Worm (Caenorhabditis elegans) whole organism, late embryonic: Measurements from ENCODE around the gene col-42.
A peak's percentile ranks its signal among the peaks of the same experiment; 100 is the strongest.

Source experiments
- F13H6.1 ChIP-seq: sonication (generic microtip); optimal IDR thresholded peaks from 2 replicates; lab custom pipeline; 2016; ENCODE audit warnings: missing genetic modification characterization, missing compliant biosample characterization
- K02D7.2 ChIP-seq: sonication (generic microtip); optimal IDR thresholded peaks from 2 replicates; lab custom pipeline; 2017; ENCODE audit warnings: mild to moderate bottlenecking, missing genetic modification characterization, missing compliant biosample characterization
- K09A11.1 ChIP-seq: sonication (generic microtip); optimal IDR thresholded peaks from 2 replicates; lab custom pipeline; 2017; ENCODE audit warnings: antibody characterized with exemption, mild to moderate bottlenecking, missing genetic modification characterization, missing compliant biosample characterization; ENCODE audit not compliant: insufficient read depth
- T23F11.4 ChIP-seq: fragments of 200-800 bp; sonication (Bioruptor generic); optimal IDR thresholded peaks from 2 replicates; lab custom pipeline; 2018; ENCODE audit warnings: mild to moderate bottlenecking, missing genetic modification characterization, missing compliant biosample characterization
- Y22D7AL.16 ChIP-seq: sonication (generic microtip); optimal IDR thresholded peaks from 2 replicates; lab custom pipeline; 2016; ENCODE audit warnings: missing genetic modification characterization, missing compliant biosample characterization
- ama-1 ChIP-seq: fragments of 150-350 bp; optimal IDR thresholded peaks from 2 replicates; lab custom pipeline; 2014
- ceh-18 ChIP-seq: sonication (generic microtip); optimal IDR thresholded peaks from 2 replicates; lab custom pipeline; 2016; ENCODE audit warnings: missing genetic modification characterization, missing compliant biosample characterization
- ceh-2 ChIP-seq: sonication (generic microtip); optimal IDR thresholded peaks from 2 replicates; lab custom pipeline; 2016; ENCODE audit warnings: missing genotype, missing genetic modification characterization, missing compliant biosample characterization
- ceh-22 ChIP-seq: sonication (generic microtip); optimal IDR thresholded peaks from 2 replicates; lab custom pipeline; 2017; ENCODE audit warnings: missing biosample characterization, missing genetic modification characterization
- ceh-24 ChIP-seq: sonication (generic microtip); optimal IDR thresholded peaks from 2 replicates; lab custom pipeline; 2016; ENCODE audit warnings: mild to moderate bottlenecking, missing genetic modification characterization, missing compliant biosample characterization
- ceh-30 ChIP-seq: fragments of 150-350 bp; optimal IDR thresholded peaks from 2 replicates; lab custom pipeline; 2014; ENCODE audit warnings: missing biosample characterization, missing genetic modification characterization
- ceh-48 ChIP-seq: sonication (generic microtip); optimal IDR thresholded peaks from 2 replicates; lab custom pipeline; 2016; ENCODE audit warnings: missing genetic modification characterization, inconsistent platforms, missing compliant biosample characterization
- ceh-9 ChIP-seq: sonication (generic microtip); optimal IDR thresholded peaks from 2 replicates; lab custom pipeline; 2016; ENCODE audit warnings: mild to moderate bottlenecking, missing genetic modification characterization, inconsistent platforms, missing compliant biosample characterization
- che-1 ChIP-seq: sonication (generic microtip); optimal IDR thresholded peaks from 2 replicates; lab custom pipeline; 2016; ENCODE audit warnings: mild to moderate bottlenecking, missing genetic modification characterization, missing compliant biosample characterization
- dmd-4 ChIP-seq: sonication (generic microtip); optimal IDR thresholded peaks from 2 replicates; lab custom pipeline; 2016; ENCODE audit warnings: borderline replicate concordance, missing genetic modification characterization, missing compliant biosample characterization
- dve-1 ChIP-seq: sonication (generic microtip); optimal IDR thresholded peaks from 2 replicates; lab custom pipeline; 2017; ENCODE audit warnings: antibody characterized with exemption, mild to moderate bottlenecking, missing genetic modification characterization, missing compliant biosample characterization
- elt-2 ChIP-seq: sonication (generic microtip); optimal IDR thresholded peaks from 2 replicates; lab custom pipeline; 2016; ENCODE audit warnings: missing genetic modification reagents, missing genetic modification characterization, missing compliant biosample characterization
- elt-4 ChIP-seq: sonication (generic microtip); optimal IDR thresholded peaks from 2 replicates; lab custom pipeline; 2016; ENCODE audit warnings: missing genetic modification characterization, missing compliant biosample characterization
- ets-4 ChIP-seq: sonication (generic microtip); optimal IDR thresholded peaks from 2 replicates; lab custom pipeline; 2016; ENCODE audit warnings: missing genetic modification characterization, missing compliant biosample characterization
- fax-1 ChIP-seq: sonication (generic microtip); optimal IDR thresholded peaks from 2 replicates; lab custom pipeline; 2016; ENCODE audit warnings: missing genotype, missing genetic modification characterization, missing compliant biosample characterization
- fkh-10 ChIP-seq: fragments of 150-350 bp; optimal IDR thresholded peaks from 2 replicates; lab custom pipeline; 2014; ENCODE audit warnings: missing biosample characterization, missing genetic modification reagents, missing genetic modification characterization
- fkh-6 ChIP-seq: sonication (generic microtip); optimal IDR thresholded peaks from 2 replicates; lab custom pipeline; 2016; ENCODE audit warnings: missing genetic modification characterization, missing compliant biosample characterization
- hlh-15 ChIP-seq: sonication (generic microtip); optimal IDR thresholded peaks from 2 replicates; lab custom pipeline; 2016; ENCODE audit warnings: missing genetic modification characterization, missing compliant biosample characterization
- hlh-6 ChIP-seq: sonication (generic microtip); optimal IDR thresholded peaks from 2 replicates; lab custom pipeline; 2016; ENCODE audit warnings: missing genotype, missing genetic modification characterization, missing compliant biosample characterization
- lim-6 ChIP-seq: sonication (generic microtip); optimal IDR thresholded peaks from 2 replicates; lab custom pipeline; 2016; ENCODE audit warnings: missing genetic modification characterization, missing compliant biosample characterization
- lin-11 ChIP-seq: fragments of 200-800 bp; sonication (Bioruptor generic); optimal IDR thresholded peaks from 2 replicates; lab custom pipeline; 2018; ENCODE audit warnings: mild to moderate bottlenecking, missing genetic modification characterization, missing compliant biosample characterization
- mec-3 ChIP-seq: sonication (generic microtip); optimal IDR thresholded peaks from 2 replicates; lab custom pipeline; 2016; ENCODE audit warnings: borderline replicate concordance, missing genetic modification characterization, missing compliant biosample characterization
- nhr-232 ChIP-seq: sonication (generic microtip); optimal IDR thresholded peaks from 2 replicates; lab custom pipeline; 2016; ENCODE audit warnings: missing genetic modification characterization, missing compliant biosample characterization
- npax-4 ChIP-seq: sonication (generic microtip); optimal IDR thresholded peaks from 2 replicates; lab custom pipeline; 2016; ENCODE audit warnings: missing genetic modification characterization, missing compliant biosample characterization
- pag-3 ChIP-seq: sonication (generic microtip); optimal IDR thresholded peaks from 2 replicates; lab custom pipeline; 2016; ENCODE audit warnings: missing compliant biosample characterization, missing genetic modification characterization, borderline replicate concordance
- pat-9 ChIP-seq: fragments of 200-800 bp; sonication (Bioruptor generic); optimal IDR thresholded peaks from 2 replicates; lab custom pipeline; 2018; ENCODE audit warnings: mild to moderate bottlenecking, missing genetic modification characterization, moderate library complexity, missing compliant biosample characterization
- pax-1 ChIP-seq: fragments of 150-350 bp; optimal IDR thresholded peaks from 2 replicates; lab custom pipeline; 2014; ENCODE audit warnings: missing biosample characterization, missing genetic modification characterization
- pha-4 ChIP-seq: fragments of 150-350 bp; optimal IDR thresholded peaks from 2 replicates; lab custom pipeline; 2018; ENCODE audit warnings: missing biosample characterization, missing genetic modification reagents, missing genetic modification characterization
- pqm-1 ChIP-seq: sonication (generic microtip); optimal IDR thresholded peaks from 2 replicates; lab custom pipeline; 2016; ENCODE audit warnings: missing genetic modification characterization, missing compliant biosample characterization
- ref-2 ChIP-seq: sonication (generic microtip); optimal IDR thresholded peaks from 2 replicates; lab custom pipeline; 2016; ENCODE audit warnings: missing genetic modification characterization, missing compliant biosample characterization
- sdc-2 ChIP-seq: sonication (generic microtip); optimal IDR thresholded peaks from 2 replicates; lab custom pipeline; 2016; ENCODE audit warnings: missing genotype, missing genetic modification characterization, missing compliant biosample characterization
- sox-4 ChIP-seq: sonication (generic microtip); optimal IDR thresholded peaks from 2 replicates; lab custom pipeline; 2017; ENCODE audit warnings: mild to moderate bottlenecking, missing genetic modification characterization, inconsistent platforms, missing compliant biosample characterization
- syd-9 ChIP-seq: sonication (generic microtip); optimal IDR thresholded peaks from 2 replicates; lab custom pipeline; 2016; ENCODE audit warnings: mild to moderate bottlenecking, missing genetic modification characterization, moderate library complexity, missing compliant biosample characterization
- tbx-7 ChIP-seq: sonication (generic microtip); optimal IDR thresholded peaks from 2 replicates; lab custom pipeline; 2016; ENCODE audit warnings: missing genotype, missing genetic modification characterization, missing compliant biosample characterization
- ttx-3 ChIP-seq: sonication (generic microtip); optimal IDR thresholded peaks from 2 replicates; lab custom pipeline; 2016; ENCODE audit warnings: missing genetic modification reagents, missing genetic modification characterization, missing compliant biosample characterization
- unc-3 ChIP-seq, 2 experiments: fragments of 200-800 bp in 1 of 2; sonication (Bioruptor generic) in 1 of 2; sonication (generic microtip) in 1 of 2; conservative IDR thresholded peaks in 1 of 2; optimal IDR thresholded peaks in 1 of 2; 2 replicates each; pipeline versions ENCODE4 v1.3.6 to Lab custom; 2016 to 2022; ENCODE audit warnings: missing compliant biosample characterization in 2 of 2, missing genetic modification characterization in 2 of 2, missing genetic modification reagents in 1 of 2
- unc-42 ChIP-seq: sonication (generic microtip); optimal IDR thresholded peaks from 2 replicates; lab custom pipeline; 2016; ENCODE audit warnings: missing genotype, missing genetic modification characterization, missing compliant biosample characterization
- unc-55 ChIP-seq: sonication (generic microtip); optimal IDR thresholded peaks from 2 replicates; lab custom pipeline; 2017; ENCODE audit warnings: missing biosample characterization, missing genetic modification reagents, missing genetic modification characterization
- unc-86 ChIP-seq: sonication (generic microtip); optimal IDR thresholded peaks from 2 replicates; lab custom pipeline; 2016; ENCODE audit warnings: missing genetic modification characterization, missing compliant biosample characterization

Gene col-42

DNA sequence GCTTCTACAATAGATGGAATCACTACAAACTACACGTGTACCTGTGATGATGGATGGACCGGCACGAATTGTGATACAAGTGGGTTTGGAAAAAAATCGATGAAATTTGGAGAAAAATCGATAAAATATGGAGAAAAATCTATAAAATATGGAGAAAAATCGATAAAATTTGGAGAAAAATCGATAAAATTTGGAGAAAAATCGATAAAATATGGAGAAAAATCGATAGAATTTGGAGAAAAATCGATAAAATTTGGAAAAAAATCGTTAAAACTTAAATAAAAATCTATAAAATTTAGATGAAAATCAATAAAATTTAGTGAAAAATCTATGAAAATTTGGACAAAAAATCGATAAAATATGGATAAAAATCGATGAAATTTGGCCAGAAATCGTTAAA lies 6.0 kb downstream of the col-42 start:
- TF ChIP-seq elt-2 (tag; lab: Kevin White, UChicago) (no peak), ceh-48 (tag; lab: Kevin White, UChicago) (peak; percentile 12), ceh-22 (tag; lab: Kevin White, UChicago) (no peak), Y22D7AL.16 (tag; lab: Kevin White, UChicago) (no peak)

DNA sequence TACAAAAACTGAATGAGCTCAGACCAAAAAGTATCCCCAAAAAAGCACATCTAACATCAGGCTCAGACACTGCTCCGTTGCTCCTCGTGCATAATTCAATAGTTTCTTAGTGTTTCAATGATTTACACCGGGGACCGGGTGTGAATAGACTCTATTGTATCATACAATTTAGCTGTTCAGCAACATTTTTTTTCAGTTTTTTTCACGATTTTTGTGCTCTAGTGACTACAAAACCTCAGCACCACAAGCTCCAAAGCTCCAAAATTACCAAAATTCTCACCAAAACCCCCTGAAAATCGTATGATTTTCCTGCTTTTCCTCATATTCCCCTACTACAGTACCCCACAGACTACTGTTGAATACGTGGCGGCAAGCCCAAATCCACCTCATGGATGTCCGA lies 11.8 kb downstream of the col-42 start, which contains the start of gene egas-2:
Gene egas-2, plus strand, starts transcription at position 301 of the 400 bp plus-strand sequence.
- TF ChIP-seq ceh-2 (tag; lab: Kevin White, UChicago): no peak
- TF ChIP-seq ceh-24 (tag; lab: Kevin White, UChicago): no peak
- TF ChIP-seq hlh-6 (tag; lab: Kevin White, UChicago): no peak
- TF ChIP-seq ceh-9: no peak
- TF ChIP-seq ceh-18 (tag; lab: Kevin White, UChicago): no peak
- no peak for TF ChIP-seq unc-42 (tag; lab: Kevin White, UChicago)
- TF ChIP-seq pqm-1: no peak
- no peak for TF ChIP-seq sdc-2 (tag; lab: Kevin White, UChicago)
- TF ChIP-seq sox-4: no peak
- TF ChIP-seq dve-1 (tag; lab: Kevin White, UChicago): no peak
- no peak for TF ChIP-seq T23F11.4 (GFP tag; lab: Kevin White, UChicago)
- TF ChIP-seq fkh-6 (tag; lab: Kevin White, UChicago): no peak
- no peak for TF ChIP-seq ama-1 (lab: Kevin White, UChicago)
- TF ChIP-seq hlh-15 (tag; lab: Kevin White, UChicago): no peak
- TF ChIP-seq mec-3: no peak
- TF ChIP-seq che-1 (tag; lab: Kevin White, UChicago): no peak
- no peak for TF ChIP-seq lin-11

ce11 chrV:18656363-18656762 lies 18.1 kb downstream of the col-42 start:
- no peak for TF ChIP-seq fkh-10
- TF ChIP-seq pat-9 (tag; lab: Kevin White, UChicago): no peak
- TF ChIP-seq F13H6.1 (tag; lab: Kevin White, UChicago): no peak
- no peak for TF ChIP-seq lim-6 (tag; lab: Kevin White, UChicago)
- TF ChIP-seq sox-4: no peak
- TF ChIP-seq Y22D7AL.16 (tag; lab: Kevin White, UChicago): no peak
- no peak for TF ChIP-seq pag-3 (tag; lab: Kevin White, UChicago)
- no peak for TF ChIP-seq tbx-7 (tag; lab: Kevin White, UChicago)
- no peak for TF ChIP-seq K02D7.2 (tag; lab: Kevin White, UChicago)
- no peak for TF ChIP-seq unc-3 (GFP tag; conservative IDR thresholded peaks at IDR 0.05; lab: Robert Waterston, UW)
- no peak for TF ChIP-seq unc-3 (tag; optimal IDR thresholded peaks at IDR 0.05; lab: Kevin White, UChicago)
- TF ChIP-seq pqm-1: no peak
- no peak for TF ChIP-seq elt-4
- TF ChIP-seq dmd-4 (tag; lab: Kevin White, UChicago): no peak
- no peak for TF ChIP-seq ref-2 (tag; lab: Kevin White, UChicago)
- no peak for TF ChIP-seq ceh-30 (tag; lab: Kevin White, UChicago)
- no peak for TF ChIP-seq ttx-3 (tag; lab: Kevin White, UChicago)

ce11 chrV:18657391-18657790 lies 19.1 kb downstream of the col-42 start:
- no peak for TF ChIP-seq fax-1 (tag; lab: Kevin White, UChicago)
- TF ChIP-seq unc-55 (GFP tag; lab: Kevin White, UChicago): no peak
- no peak for TF ChIP-seq mec-3
- TF ChIP-seq Y22D7AL.16 (tag; lab: Kevin White, UChicago): no peak
- no peak for TF ChIP-seq fkh-6 (tag; lab: Kevin White, UChicago)
- no peak for TF ChIP-seq nhr-232 (tag; lab: Kevin White, UChicago)
- TF ChIP-seq unc-86: no peak
- no peak for TF ChIP-seq lim-6 (tag; lab: Kevin White, UChicago)
- TF ChIP-seq ceh-2 (tag; lab: Kevin White, UChicago): no peak
- TF ChIP-seq hlh-6 (tag; lab: Kevin White, UChicago): no peak
- TF ChIP-seq hlh-15 (tag; lab: Kevin White, UChicago): no peak
- no peak for TF ChIP-seq elt-4
- no peak for TF ChIP-seq pha-4
- TF ChIP-seq ets-4 (tag; lab: Kevin White, UChicago): no peak
- no peak for TF ChIP-seq syd-9 (tag; lab: Kevin White, UChicago)
- TF ChIP-seq elt-2 (tag; lab: Kevin White, UChicago): no peak
- no peak for TF ChIP-seq pax-1 (tag; lab: Kevin White, UChicago)
- no peak for TF ChIP-seq tbx-7 (tag; lab: Kevin White, UChicago)
- no peak for TF ChIP-seq npax-4 (tag; lab: Kevin White, UChicago)
- no peak for TF ChIP-seq K09A11.1
